Worm (Caenorhabditis elegans) whole organism, mixed stage, embryonic: ENCODE data around the gene grl-11.
A peak's percentile ranks its signal among the peaks of the same experiment; 100 is the strongest.

Experiments used
- M03D4.4 ChIP-seq: sonication (generic microtip); optimal IDR thresholded peaks from 2 replicates; lab custom pipeline; 2017; ENCODE audit warnings: mild to moderate bottlenecking, missing genetic modification characterization, missing compliant biosample characterization
- bed-3 ChIP-seq: fragments of 200-800 bp; sonication (Bioruptor generic); optimal IDR thresholded peaks from 3 replicates; lab custom pipeline; 2018; ENCODE audit warnings: mild to moderate bottlenecking, missing genetic modification characterization, moderate library complexity, missing compliant biosample characterization
- blmp-1 ChIP-seq: fragments of 150-350 bp; optimal IDR thresholded peaks from 2 replicates; lab custom pipeline; 2014; ENCODE audit warnings: missing biosample characterization, missing genetic modification characterization
- ceh-43 ChIP-seq: fragments of 200-800 bp; sonication (Bioruptor generic); optimal IDR thresholded peaks from 2 replicates; lab custom pipeline; 2018; ENCODE audit warnings: mild to moderate bottlenecking, missing genetic modification characterization, moderate library complexity, missing compliant biosample characterization
- ces-1 ChIP-seq: fragments of 150-350 bp; optimal IDR thresholded peaks from 2 replicates; lab custom pipeline; 2014; ENCODE audit warnings: missing biosample characterization, missing genetic modification reagents, missing genetic modification characterization
- cnd-1 ChIP-seq: fragments of 200-800 bp; sonication (Bioruptor generic); optimal IDR thresholded peaks from 2 replicates; lab custom pipeline; 2018; ENCODE audit warnings: mild to moderate bottlenecking, missing genetic modification characterization, missing compliant biosample characterization
- flh-1 ChIP-seq: fragments of 200-800 bp; sonication (Bioruptor generic); optimal IDR thresholded peaks from 2 replicates; lab custom pipeline; 2018; ENCODE audit warnings: mild to moderate bottlenecking, missing genetic modification characterization, moderate library complexity, missing compliant biosample characterization
- hlh-1 ChIP-seq: fragments of 150-350 bp; optimal IDR thresholded peaks from 2 replicates; lab custom pipeline; 2014; ENCODE audit warnings: missing biosample characterization, missing genetic modification reagents, missing genetic modification characterization
- lsy-2 ChIP-seq: fragments of 150-350 bp; optimal IDR thresholded peaks from 2 replicates; lab custom pipeline; 2014; ENCODE audit warnings: missing biosample characterization, missing genetic modification characterization
- mab-5 ChIP-seq: fragments of 150-350 bp; optimal IDR thresholded peaks from 2 replicates; lab custom pipeline; 2014; ENCODE audit warnings: missing biosample characterization, missing genetic modification characterization
- nhr-2 ChIP-seq: fragments of 150-350 bp; optimal IDR thresholded peaks from 2 replicates; lab custom pipeline; 2014; ENCODE audit warnings: missing biosample characterization, missing genetic modification characterization
- nhr-28 ChIP-seq: fragments of 150-350 bp; optimal IDR thresholded peaks from 2 replicates; lab custom pipeline; 2014; ENCODE audit warnings: missing biosample characterization, missing genetic modification characterization
- sem-2 ChIP-seq: fragments of 200-800 bp; sonication (Bioruptor generic); optimal IDR thresholded peaks from 2 replicates; lab custom pipeline; 2018; ENCODE audit warnings: mild to moderate bottlenecking, missing genetic modification characterization, missing compliant biosample characterization
- tbx-8 ChIP-seq: fragments of 200-800 bp; sonication (Bioruptor generic); optimal IDR thresholded peaks from 2 replicates; lab custom pipeline; 2018; ENCODE audit warnings: mild to moderate bottlenecking, missing genetic modification characterization, moderate library complexity, missing compliant biosample characterization
- unc-39 ChIP-seq: fragments of 150-350 bp; optimal IDR thresholded peaks from 2 replicates; lab custom pipeline; 2014; ENCODE audit warnings: missing biosample characterization, missing genetic modification characterization
- unc-62 ChIP-seq: fragments of 150-350 bp; optimal IDR thresholded peaks from 2 replicates; lab custom pipeline; 2014; ENCODE audit warnings: missing biosample characterization, missing genetic modification reagents, missing genetic modification characterization
- ztf-11 ChIP-seq: fragments of 150-350 bp; optimal IDR thresholded peaks from 2 replicates; lab custom pipeline; 2014; ENCODE audit warnings: missing biosample characterization, missing genetic modification characterization

grl-11 gene

DNA sequence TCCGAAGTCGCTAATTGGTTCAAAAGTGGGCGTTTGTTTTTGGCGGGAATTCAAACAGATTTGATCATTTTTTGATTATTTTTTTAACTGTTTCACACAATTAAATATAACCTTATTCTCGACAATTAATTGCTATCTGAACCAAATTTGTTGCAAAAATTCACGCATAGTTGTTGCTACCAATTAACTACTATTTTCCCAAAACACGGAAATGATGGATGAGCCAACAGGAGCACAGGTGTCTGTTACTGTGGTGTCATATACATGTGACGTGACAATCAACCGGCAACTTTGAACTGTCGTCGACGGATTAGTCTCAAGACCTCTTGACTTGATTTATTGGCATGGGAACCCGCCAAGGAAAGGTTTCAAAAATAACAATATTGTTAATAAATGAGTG, 45.5 kb downstream of the grl-11 start:
- TF ChIP-seq M03D4.4 (tag; lab: Kevin White, UChicago), result no peak
- TF ChIP-seq nhr-2 (tag; lab: Kevin White, UChicago), result peak; percentile 90
- TF ChIP-seq unc-62, result peak; percentile 13

- TF ChIP-seq unc-39, result no peak
- TF ChIP-seq tbx-8 (GFP tag; lab: Kevin White, UChicago), result no peak
- no peak for TF ChIP-seq mab-5 (tag; lab: Kevin White, UChicago)
- TF ChIP-seq sem-2, result no peak
- no peak for TF ChIP-seq hlh-1 (tag; lab: Kevin White, UChicago)
- TF ChIP-seq flh-1 (GFP tag; lab: Kevin White, UChicago), result no peak
- TF ChIP-seq lsy-2 (tag; lab: Kevin White, UChicago), result no peak
- no peak for TF ChIP-seq cnd-1
- TF ChIP-seq blmp-1 (tag; lab: Kevin White, UChicago), result no peak
- no peak for TF ChIP-seq nhr-28 (tag; lab: Kevin White, UChicago)
- no peak for TF ChIP-seq bed-3 (GFP tag; lab: Kevin White, UChicago)
- TF ChIP-seq ztf-11, result no peak
- no peak for TF ChIP-seq ces-1 (GFP tag; lab: Kevin White, UChicago)
- no peak for TF ChIP-seq ceh-43
Measured at ce11 chrIII:9071372-9071771, 46.8 kb downstream of the grl-11 start, which contains the start of gene lin-12. Gene lin-12 (minus strand): TSS chrIII:9071472.

- TF ChIP-seq sem-2 (no peak), hlh-1 (tag; lab: Kevin White, UChicago) (no peak)
Measured at ce11 chrIII:9069712-9070111, 48.5 kb downstream of the grl-11 start.
